Worm (Caenorhabditis elegans): ENCODE data around the gene sre-27.

ce11 chrII:12444679-12445376 is 27.4 kb upstream of the sre-27 start, which contains the start of the genes W05H5.1 and pitr-6:
- TF ChIP-seq unc-62 (GFP tag; optimal IDR thresholded peaks at IDR 0.05), result no peak
- no peak for TF ChIP-seq elt-1 (tag; optimal IDR thresholded peaks at IDR 0.05; ENCODE audit: borderline replicate concordance, insufficient read depth)
- no peak for TF ChIP-seq drap-1 (GFP tag; optimal IDR thresholded peaks at IDR 0.05)
- peak; percentile 14 for TF ChIP-seq pha-4 (tag; optimal IDR thresholded peaks at IDR 0.05)
- no peak for TF ChIP-seq ces-1 (GFP tag; optimal IDR thresholded peaks at IDR 0.05)
- no peak for TF ChIP-seq snpc-4 (tag; optimal IDR thresholded peaks at IDR 0.05)
- TF ChIP-seq elt-3 (tag; optimal IDR thresholded peaks at IDR 0.05), result no peak
- TF ChIP-seq sem-2 (GFP tag; optimal IDR thresholded peaks at IDR 0.05), result no peak
- TF ChIP-seq lin-13 (tag; optimal IDR thresholded peaks at IDR 0.05), result no peak
- no peak for TF ChIP-seq mls-2 (tag; optimal IDR thresholded peaks at IDR 0.05)
- no peak for TF ChIP-seq nhr-2 (tag; optimal IDR thresholded peaks at IDR 0.05)
- no peak for TF ChIP-seq nhr-76 (tag; optimal IDR thresholded peaks at IDR 0.05)
